Worm (Caenorhabditis elegans): ENCODE measurements around the gene F43D2.3.

The F43D2.3 gene

DNA sequence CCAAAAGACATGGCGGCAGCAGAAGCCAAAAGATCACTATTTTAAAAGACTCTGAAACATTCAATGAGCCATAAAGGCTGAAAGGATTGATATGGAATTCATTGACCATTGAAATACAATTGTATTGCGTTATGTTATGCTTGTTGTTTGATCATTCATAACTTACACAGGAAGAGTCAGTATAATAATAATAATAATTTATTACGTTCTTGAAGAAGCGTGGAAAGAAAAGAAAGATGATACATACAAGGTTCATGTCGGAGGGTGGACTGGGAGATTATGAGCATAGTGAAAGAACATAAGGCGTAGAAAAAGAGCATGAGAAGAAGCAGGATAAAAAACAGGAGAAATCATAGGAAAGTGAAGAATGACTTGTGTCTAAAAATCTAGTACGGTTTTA is 8.4 kb downstream of the F43D2.3 start, which contains the start of gene F43D2.7:
Gene F43D2.7 (minus strand): TSS at position 101 of the 400 bp plus-strand sequence.
- TF ChIP-seq aly-2 (tag; optimal IDR thresholded peaks at IDR 0.05), result no peak
- no peak for TF ChIP-seq nhr-20 (tag; optimal IDR thresholded peaks at IDR 0.05)
- no peak for TF ChIP-seq lin-14 (GFP tag; optimal IDR thresholded peaks at IDR 0.05)
- no peak for TF ChIP-seq nhr-84 (tag; optimal IDR thresholded peaks at IDR 0.05)
- TF ChIP-seq aha-1 (tag; optimal IDR thresholded peaks at IDR 0.05), result no peak
- TF ChIP-seq grh-1 (GFP tag; IDR thresholded peaks at IDR 0.05), result no peak
- no peak for TF ChIP-seq fkh-8 (tag; optimal IDR thresholded peaks at IDR 0.05)
- no peak for TF ChIP-seq hlh-17 (GFP tag; optimal IDR thresholded peaks at IDR 0.05; ENCODE audit: borderline replicate concordance)
- TF ChIP-seq nhr-85 (tag), result no peak
- no peak for TF ChIP-seq ztf-4 (tag; optimal IDR thresholded peaks at IDR 0.05)
- TF ChIP-seq elt-3 (tag; optimal IDR thresholded peaks at IDR 0.05), result no peak
- no peak for TF ChIP-seq egl-27 (tag; optimal IDR thresholded peaks at IDR 0.05)
- TF ChIP-seq ceh-88 (GFP tag; IDR thresholded peaks at IDR 0.05), result no peak
- no peak for TF ChIP-seq snu-23 (GFP tag; optimal IDR thresholded peaks at IDR 0.05)
- no peak for TF ChIP-seq snpc-4 (tag; optimal IDR thresholded peaks at IDR 0.05)

DNA sequence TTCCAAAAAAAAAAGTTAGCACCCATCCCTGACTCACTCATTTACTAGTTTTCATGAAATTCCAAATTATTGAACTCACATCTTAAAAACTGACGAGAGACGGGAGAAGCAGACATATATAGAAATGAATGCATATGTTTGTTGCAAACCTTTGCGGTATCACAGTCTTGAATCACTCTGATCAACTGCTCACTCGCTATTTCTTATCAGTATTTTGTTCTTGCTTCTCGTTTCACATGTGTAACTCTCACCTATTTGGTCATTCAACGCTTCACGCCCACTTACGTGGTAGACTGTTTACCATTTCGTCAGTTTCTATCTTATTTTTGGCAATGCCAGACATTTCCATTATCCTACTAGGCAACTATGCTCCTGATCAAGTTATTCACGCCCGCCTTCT is 9.1 kb downstream of the F43D2.3 start, which contains the start of gene C54G10.1:
Gene C54G10.1 (plus strand): TSS at position 333 of the 400 bp plus-strand sequence.
- TF ChIP-seq lin-35 (GFP tag; optimal IDR thresholded peaks at IDR 0.05), result peak in 1 of 2 experiments; percentile 18
- peak; percentile 70 for TF ChIP-seq elt-2 (tag; optimal IDR thresholded peaks at IDR 0.05)
- no peak for TF ChIP-seq C16A3.4 (tag; optimal IDR thresholded peaks at IDR 0.05)
- TF ChIP-seq ceh-8 (GFP tag; optimal IDR thresholded peaks at IDR 0.05), result no peak

DNA sequence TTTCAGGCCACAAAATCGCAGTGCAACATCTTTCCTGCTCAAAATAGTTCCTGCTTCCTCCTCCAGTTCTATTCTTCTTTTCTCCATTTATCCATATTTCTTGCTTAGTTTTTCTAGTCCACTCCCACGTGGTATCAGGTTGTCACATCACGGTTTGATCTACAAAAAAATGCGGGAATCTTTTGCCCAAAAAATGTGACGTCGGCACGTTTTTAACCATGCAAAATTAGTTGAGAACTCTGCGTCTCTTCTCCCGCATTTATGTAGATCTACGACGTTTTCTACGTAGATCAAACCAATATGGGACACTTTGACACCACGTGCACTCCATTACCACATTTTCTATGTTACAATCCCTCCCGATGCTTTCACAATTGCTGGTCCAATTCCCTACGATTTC is 10.3 kb downstream of the F43D2.3 start:
- TF ChIP-seq lin-39 (tag; optimal IDR thresholded peaks at IDR 0.05), result no peak
- no peak for TF ChIP-seq mep-1 (tag; optimal IDR thresholded peaks at IDR 0.05)
- TF ChIP-seq ceh-90 (tag; optimal IDR thresholded peaks at IDR 0.05), result no peak
- TF ChIP-seq tbx-2 (tag; optimal IDR thresholded peaks at IDR 0.05), result no peak
- no peak for TF ChIP-seq unc-62 (GFP tag; optimal IDR thresholded peaks at IDR 0.05)
- TF ChIP-seq lin-15B (tag; optimal IDR thresholded peaks at IDR 0.05), result no peak
- no peak for TF ChIP-seq C16A3.4 (tag; optimal IDR thresholded peaks at IDR 0.05)
- TF ChIP-seq dsc-1 (tag; optimal IDR thresholded peaks at IDR 0.05), result no peak
- TF ChIP-seq pax-3 (tag; optimal IDR thresholded peaks at IDR 0.05), result no peak
- TF ChIP-seq ces-1 (GFP tag; optimal IDR thresholded peaks at IDR 0.05), result no peak
- no peak for TF ChIP-seq isw-1 (GFP tag; IDR thresholded peaks at IDR 0.05)
- TF ChIP-seq irx-1 (tag; optimal IDR thresholded peaks at IDR 0.05), result no peak
- TF ChIP-seq nhr-20 (tag; optimal IDR thresholded peaks at IDR 0.05), result no peak
- no peak for TF ChIP-seq nhr-76 (tag; optimal IDR thresholded peaks at IDR 0.05)
- TF ChIP-seq ceh-82 (tag; optimal IDR thresholded peaks at IDR 0.05), result no peak

DNA sequence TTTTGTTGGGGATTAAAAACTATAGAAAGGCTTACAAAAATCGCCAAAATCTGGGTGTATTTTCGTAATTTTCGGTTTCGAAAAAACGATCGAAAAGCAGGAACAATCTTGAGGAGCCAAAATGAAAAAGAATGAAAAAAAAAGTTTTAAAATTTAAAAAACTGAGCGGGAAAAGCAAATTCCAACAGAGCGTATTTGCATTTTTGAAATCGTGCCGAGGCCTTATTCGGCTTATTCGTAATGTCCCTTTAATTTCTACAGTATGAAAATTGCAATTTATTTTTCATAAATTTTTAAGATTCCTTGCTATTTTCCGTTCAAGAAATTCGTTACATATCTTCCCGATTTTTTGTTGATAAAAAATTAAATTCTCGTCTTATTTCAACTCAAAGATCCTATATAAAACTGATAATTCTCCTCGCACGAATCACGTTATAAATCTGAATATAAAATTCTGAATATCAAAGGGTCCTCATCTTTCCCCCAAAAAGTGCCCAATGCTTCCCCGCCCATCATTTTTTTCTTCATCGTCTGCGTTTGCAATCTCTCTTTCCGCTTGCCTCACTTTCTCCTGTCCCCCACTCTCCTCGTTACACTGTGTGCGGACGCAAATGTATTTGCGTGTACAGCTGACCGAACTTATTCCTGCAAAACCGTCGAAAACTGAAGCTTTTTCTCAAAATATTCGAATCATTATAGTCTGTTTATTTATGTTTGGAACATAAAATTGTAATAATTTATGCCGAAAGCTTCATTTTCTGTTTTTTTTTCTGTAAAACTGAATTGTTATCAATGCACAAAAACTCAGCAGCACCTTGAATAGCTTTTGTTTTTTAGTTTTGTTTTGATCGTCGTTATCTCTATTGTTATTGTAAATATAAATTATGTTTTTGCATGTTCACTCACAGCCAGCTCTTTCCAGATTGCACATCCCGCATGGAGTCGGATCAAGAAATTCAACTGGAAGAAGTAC is 14.4 kb downstream of the F43D2.3 start, which contains the start of the genes rfc-1 and pmp-3:
Gene rfc-1 (minus strand): TSS at position 163 of the 973 bp plus-strand sequence.
Gene pmp-3 (plus strand): TSS at position 923 of the 973 bp plus-strand sequence.
- peak; percentile 12 for TF ChIP-seq fkh-8 (tag; optimal IDR thresholded peaks at IDR 0.05)
- peak; percentile 9 for TF ChIP-seq swsn-7 (tag; optimal IDR thresholded peaks at IDR 0.05)
- peak; percentile 30 for TF ChIP-seq nhr-20 (tag; optimal IDR thresholded peaks at IDR 0.05)
- no peak for TF ChIP-seq alr-1 (tag; optimal IDR thresholded peaks at IDR 0.05; ENCODE audit: borderline replicate concordance)
- TF ChIP-seq unc-130 (tag; optimal IDR thresholded peaks at IDR 0.05), result peak; percentile 5
- TF ChIP-seq nhr-71 (tag; optimal IDR thresholded peaks at IDR 0.05), result peak; percentile 42
- TF ChIP-seq efl-1 (optimal IDR thresholded peaks at IDR 0.05), result peak; percentile 87 to 93
- peak; percentile 88 to 99 for TF ChIP-seq efl-1 (GFP tag; optimal IDR thresholded peaks at IDR 0.05 in 1 of 2)
- no peak for TF ChIP-seq zip-4 (GFP tag; optimal IDR thresholded peaks at IDR 0.05)
- no peak for TF ChIP-seq isw-1 (GFP tag; IDR thresholded peaks at IDR 0.05)
- TF ChIP-seq elt-3 (tag; optimal IDR thresholded peaks at IDR 0.05), result no peak
- TF ChIP-seq tbx-2 (tag; optimal IDR thresholded peaks at IDR 0.05), result peak; percentile 22
- peak; percentile 7 to 74 for TF ChIP-seq lsy-2 (tag; optimal IDR thresholded peaks at IDR 0.05)
- peak; percentile 42 for TF ChIP-seq lin-14 (GFP tag; optimal IDR thresholded peaks at IDR 0.05)
- TF ChIP-seq snu-23 (GFP tag; optimal IDR thresholded peaks at IDR 0.05), result peak; percentile 36
- TF ChIP-seq irx-1 (tag; optimal IDR thresholded peaks at IDR 0.05), result peak; percentile 5
- TF ChIP-seq lin-13 (GFP tag; optimal IDR thresholded peaks at IDR 0.05), result no peak
- TF ChIP-seq blmp-1 (tag; optimal IDR thresholded peaks at IDR 0.05), result peak; percentile 93
- TF ChIP-seq dsc-1 (tag; optimal IDR thresholded peaks at IDR 0.05), result peak; percentile 2
- peak; percentile 79 to 93 for TF ChIP-seq lin-35 (GFP tag; optimal IDR thresholded peaks at IDR 0.05)
- no peak for TF ChIP-seq unc-98 (GFP tag; IDR thresholded peaks at IDR 0.05)
- peak; percentile 82 to 88 (median 86) for TF ChIP-seq dpl-1 (GFP tag; optimal IDR thresholded peaks at IDR 0.05)
